Worm (Caenorhabditis elegans) whole organism, mixed stage, embryonic: ENCODE measurements around the gene Y82E9BR.20.

Source experiments
- M03D4.4 ChIP-seq: sonication (generic microtip); optimal IDR thresholded peaks from 2 replicates; lab custom pipeline; 2017; ENCODE audit warnings: mild to moderate bottlenecking, missing genetic modification characterization, missing compliant biosample characterization
- bed-3 ChIP-seq: fragments of 200-800 bp; sonication (Bioruptor generic); optimal IDR thresholded peaks from 3 replicates; lab custom pipeline; 2018; ENCODE audit warnings: mild to moderate bottlenecking, missing genetic modification characterization, moderate library complexity, missing compliant biosample characterization
- ceh-39 ChIP-seq: fragments of 150-350 bp; optimal IDR thresholded peaks from 2 replicates; lab custom pipeline; 2014; ENCODE audit warnings: missing biosample characterization, missing genetic modification characterization
- ceh-43 ChIP-seq: fragments of 200-800 bp; sonication (Bioruptor generic); optimal IDR thresholded peaks from 2 replicates; lab custom pipeline; 2018; ENCODE audit warnings: mild to moderate bottlenecking, missing genetic modification characterization, moderate library complexity, missing compliant biosample characterization
- ceh-83 ChIP-seq: fragments of 200-800 bp; sonication (Bioruptor generic); optimal IDR thresholded peaks from 2 replicates; lab custom pipeline; 2018; ENCODE audit warnings: mild to moderate bottlenecking, missing genetic modification characterization, missing compliant biosample characterization
- ces-1 ChIP-seq: fragments of 150-350 bp; optimal IDR thresholded peaks from 2 replicates; lab custom pipeline; 2014; ENCODE audit warnings: missing biosample characterization, missing genetic modification reagents, missing genetic modification characterization
- drap-1 ChIP-seq: fragments of 200-800 bp; sonication (Bioruptor generic); optimal IDR thresholded peaks from 3 replicates; lab custom pipeline; 2018; ENCODE audit warnings: mild to moderate bottlenecking, missing genetic modification characterization, missing compliant biosample characterization
- elt-1 ChIP-seq: sonication (generic microtip); optimal IDR thresholded peaks from 2 replicates; lab custom pipeline; 2017; ENCODE audit warnings: missing genetic modification characterization, mild to moderate bottlenecking, missing compliant biosample characterization, antibody characterized with exemption, moderate library complexity, borderline replicate concordance; ENCODE audit not compliant: insufficient read depth
- elt-3 ChIP-seq: fragments of 150-350 bp; optimal IDR thresholded peaks from 2 replicates; lab custom pipeline; 2014; ENCODE audit warnings: missing biosample characterization, missing genetic modification characterization
- flh-1 ChIP-seq: fragments of 200-800 bp; sonication (Bioruptor generic); optimal IDR thresholded peaks from 2 replicates; lab custom pipeline; 2018; ENCODE audit warnings: mild to moderate bottlenecking, missing genetic modification characterization, moderate library complexity, missing compliant biosample characterization
- ham-2 ChIP-seq: fragments of 200-800 bp; sonication (Bioruptor generic); optimal IDR thresholded peaks from 2 replicates; lab custom pipeline; 2018; ENCODE audit warnings: mild to moderate bottlenecking, missing genetic modification characterization, missing compliant biosample characterization
- lin-13 ChIP-seq: fragments of 150-350 bp; optimal IDR thresholded peaks from 2 replicates; lab custom pipeline; 2014; ENCODE audit warnings: missing biosample characterization, missing genetic modification characterization
- lin-32 ChIP-seq: fragments of 200-800 bp; sonication (Bioruptor generic); optimal IDR thresholded peaks from 2 replicates; lab custom pipeline; 2018; ENCODE audit warnings: mild to moderate bottlenecking, missing genetic modification characterization, missing compliant biosample characterization
- lsy-2 ChIP-seq: fragments of 150-350 bp; optimal IDR thresholded peaks from 2 replicates; lab custom pipeline; 2014; ENCODE audit warnings: missing biosample characterization, missing genetic modification characterization
- mab-5 ChIP-seq: fragments of 150-350 bp; optimal IDR thresholded peaks from 2 replicates; lab custom pipeline; 2014; ENCODE audit warnings: missing biosample characterization, missing genetic modification characterization
- mep-1 ChIP-seq: fragments of 150-350 bp; optimal IDR thresholded peaks from 2 replicates; lab custom pipeline; 2017; ENCODE audit warnings: missing biosample characterization, missing genetic modification reagents, missing genetic modification characterization, inconsistent platforms
- mls-2 ChIP-seq: sonication (generic microtip); optimal IDR thresholded peaks from 2 replicates; lab custom pipeline; 2016; ENCODE audit warnings: mild to moderate bottlenecking, missing genetic modification characterization, moderate library complexity, missing compliant biosample characterization
- nhr-2 ChIP-seq: fragments of 150-350 bp; optimal IDR thresholded peaks from 2 replicates; lab custom pipeline; 2014; ENCODE audit warnings: missing biosample characterization, missing genetic modification characterization
- nhr-28 ChIP-seq: fragments of 150-350 bp; optimal IDR thresholded peaks from 2 replicates; lab custom pipeline; 2014; ENCODE audit warnings: missing biosample characterization, missing genetic modification characterization
- nhr-76 ChIP-seq: sonication (generic microtip); optimal IDR thresholded peaks from 2 replicates; lab custom pipeline; 2017; ENCODE audit warnings: missing biosample characterization, missing genetic modification characterization
- pha-4 ChIP-seq: fragments of 150-350 bp; optimal IDR thresholded peaks from 2 replicates; lab custom pipeline; 2018; ENCODE audit warnings: missing biosample characterization, missing genetic modification reagents, missing genetic modification characterization
- snpc-4 ChIP-seq: fragments of 150-350 bp; optimal IDR thresholded peaks from 2 replicates; lab custom pipeline; 2014; ENCODE audit warnings: missing biosample characterization, missing genetic modification characterization
- sptf-1 ChIP-seq: sonication (generic microtip); optimal IDR thresholded peaks from 2 replicates; lab custom pipeline; 2017; ENCODE audit warnings: mild to moderate bottlenecking, missing genetic modification characterization, moderate library complexity, missing compliant biosample characterization
- unc-120 ChIP-seq: sonication (generic microtip); optimal IDR thresholded peaks from 2 replicates; lab custom pipeline; 2017; ENCODE audit warnings: missing genetic modification characterization, missing compliant biosample characterization; ENCODE audit not compliant: poor library complexity, severe bottlenecking
- unc-39 ChIP-seq: fragments of 150-350 bp; optimal IDR thresholded peaks from 2 replicates; lab custom pipeline; 2014; ENCODE audit warnings: missing biosample characterization, missing genetic modification characterization
- unc-62 ChIP-seq: fragments of 150-350 bp; optimal IDR thresholded peaks from 2 replicates; lab custom pipeline; 2014; ENCODE audit warnings: missing biosample characterization, missing genetic modification reagents, missing genetic modification characterization
- zip-8 ChIP-seq: fragments of 150-350 bp; optimal IDR thresholded peaks from 2 replicates; lab custom pipeline; 2014; ENCODE audit warnings: missing biosample characterization, missing genetic modification characterization
- ztf-11 ChIP-seq: fragments of 150-350 bp; optimal IDR thresholded peaks from 2 replicates; lab custom pipeline; 2014; ENCODE audit warnings: missing biosample characterization, missing genetic modification characterization

Gene Y82E9BR.20

DNA sequence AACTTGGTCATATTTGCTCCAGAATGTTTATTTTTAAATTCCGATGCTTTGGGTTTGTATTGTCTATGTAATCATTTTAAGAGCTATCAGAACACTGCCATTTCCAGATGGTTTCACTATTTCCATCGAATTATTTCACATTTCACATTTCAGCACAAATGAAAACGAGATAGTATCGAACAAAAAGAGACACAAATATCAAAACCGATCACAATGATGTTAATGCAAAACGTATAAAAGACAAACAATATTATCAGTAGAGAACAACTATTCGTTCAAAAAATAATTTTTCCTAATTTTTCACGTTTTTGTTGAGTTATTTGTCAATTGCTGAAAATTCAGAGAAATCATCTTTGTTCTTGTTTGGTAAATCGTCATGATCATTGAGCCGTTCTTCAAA, 21.1 kb downstream of the Y82E9BR.20 start:
- TF ChIP-seq pha-4 = no peak
- no peak for TF ChIP-seq ceh-39 (tag; lab: Kevin White, UChicago)
- no peak for TF ChIP-seq sptf-1 (tag; lab: Kevin White, UChicago)
- TF ChIP-seq snpc-4 (tag; lab: Kevin White, UChicago) = no peak
- no peak for TF ChIP-seq ceh-43 (GFP tag; lab: Kevin White, UChicago)
- no peak for TF ChIP-seq mls-2 (tag; lab: Kevin White, UChicago)
- no peak for TF ChIP-seq M03D4.4 (tag; lab: Kevin White, UChicago)
- no peak for TF ChIP-seq nhr-76
- TF ChIP-seq unc-39 = no peak
- no peak for TF ChIP-seq ham-2 (GFP tag; lab: Kevin White, UChicago)
- TF ChIP-seq lsy-2 (tag; lab: Kevin White, UChicago) = no peak
- no peak for TF ChIP-seq elt-3 (tag; lab: Kevin White, UChicago)
- TF ChIP-seq mab-5 (tag; lab: Kevin White, UChicago) = no peak
- no peak for TF ChIP-seq lin-13 (tag; lab: Kevin White, UChicago)

DNA sequence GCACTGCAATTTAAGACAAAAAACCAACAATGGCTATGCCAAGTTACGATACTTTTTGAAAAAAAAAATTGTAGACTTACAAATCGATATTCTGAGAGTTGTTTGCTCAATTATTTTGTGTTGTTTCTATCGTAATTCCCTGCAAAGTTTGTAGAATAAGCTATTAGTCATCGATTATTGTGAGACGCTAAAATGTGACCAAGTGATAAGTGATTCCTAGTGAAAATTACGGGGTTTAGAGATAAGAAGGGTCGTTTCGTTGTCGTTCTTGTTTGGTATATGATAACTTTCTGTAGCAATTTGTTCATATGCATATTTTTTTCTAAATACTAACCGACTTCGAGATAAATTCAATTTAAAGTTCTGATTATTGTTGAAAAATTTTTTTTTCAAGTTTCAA, 24.0 kb downstream of the Y82E9BR.20 start:
- TF ChIP-seq unc-39 = no peak
- no peak for TF ChIP-seq ceh-39 (tag; lab: Kevin White, UChicago)

- TF ChIP-seq ceh-83 (no peak), flh-1 (no peak), mep-1 (no peak), ceh-39 (tag; lab: Kevin White, UChicago) (no peak), drap-1 (no peak), lsy-2 (tag; lab: Kevin White, UChicago) (no peak), unc-39 (no peak), bed-3 (GFP tag; lab: Kevin White, UChicago) (no peak), lin-32 (GFP tag; lab: Kevin White, UChicago) (no peak), elt-3 (tag; lab: Kevin White, UChicago) (no peak), unc-120 (no peak)
Observed at ce11 chrIII:1399670-1400069, 25.5 kb downstream of the Y82E9BR.20 start, which contains the start of gene pals-16. Gene pals-16 (plus strand): TSS chrIII:1399970.

ce11 chrIII:1401497-1401990, 27.3 kb downstream of the Y82E9BR.20 start, which contains the start of gene pals-19:
Gene pals-19 (plus strand): TSS chrIII:1401940.
- no peak for TF ChIP-seq lsy-2 (tag; lab: Kevin White, UChicago)
- no peak for TF ChIP-seq ceh-39 (tag; lab: Kevin White, UChicago)
- TF ChIP-seq, all 35 proteins: peak for 0

ce11 chrIII:1403108-1403507, 28.9 kb downstream of the Y82E9BR.20 start, which contains the start of gene pals-18:
Gene pals-18 (plus strand): TSS chrIII:1403408.
- TF ChIP-seq lin-32 (GFP tag; lab: Kevin White, UChicago) (no peak), M03D4.4 (tag; lab: Kevin White, UChicago) (no peak), flh-1 (no peak), elt-1 (no peak), lsy-2 (tag; lab: Kevin White, UChicago) (no peak), zip-8 (tag; lab: Kevin White, UChicago) (no peak), unc-120 (no peak), ces-1 (no peak), ceh-39 (tag; lab: Kevin White, UChicago) (no peak), nhr-2 (tag; lab: Kevin White, UChicago) (no peak), mls-2 (tag; lab: Kevin White, UChicago) (no peak), ham-2 (GFP tag; lab: Kevin White, UChicago) (no peak), ceh-43 (GFP tag; lab: Kevin White, UChicago) (no peak), unc-62 (GFP tag; lab: Kevin White, UChicago) (no peak), sptf-1 (tag; lab: Kevin White, UChicago) (no peak), nhr-28 (tag; lab: Kevin White, UChicago) (no peak), lin-13 (tag; lab: Kevin White, UChicago) (no peak), nhr-76 (no peak), ceh-83 (no peak), bed-3 (GFP tag; lab: Kevin White, UChicago) (no peak)

DNA sequence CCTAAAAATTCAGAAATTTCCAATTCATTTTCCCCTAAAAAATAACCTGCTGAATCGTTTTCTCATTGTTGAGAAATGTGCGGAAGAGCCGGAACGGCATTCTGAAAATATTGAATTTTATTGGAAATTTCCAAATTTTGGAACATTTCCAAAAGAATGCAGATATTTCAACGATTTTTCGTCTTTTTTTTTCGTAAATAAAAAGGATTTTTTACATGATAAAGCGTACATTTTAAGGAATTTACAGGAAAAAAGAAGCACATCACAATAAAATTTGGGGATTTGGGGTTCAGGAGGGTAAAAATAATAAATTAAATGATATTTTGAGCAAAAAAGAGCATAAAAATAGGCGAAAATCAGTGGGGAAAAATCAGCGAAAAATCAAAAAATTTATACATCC, 34.9 kb downstream of the Y82E9BR.20 start, which contains the start of gene Y82E9BR.22:
Y82E9BR.22 (minus strand) TSS at position 101 of the 400 bp plus-strand sequence.
- TF ChIP-seq ztf-11 (tag; lab: Kevin White, UChicago) (no peak), snpc-4 (tag; lab: Kevin White, UChicago) (no peak), nhr-28 (tag; lab: Kevin White, UChicago) (no peak)
